Worm (Caenorhabditis elegans): ENCODE data around the gene ztf-9.

ztf-9 gene

ce11 chrV:9740858-9741257 is 48.9 kb upstream of the ztf-9 start, which contains the start of gene sta-2 (continued):
- TF ChIP-seq mdl-1 (tag; optimal IDR thresholded peaks at IDR 0.05) (peak in 1 of 2 experiments; percentile 61), ceh-82 (tag; optimal IDR thresholded peaks at IDR 0.05) (no peak), lin-15B (tag; optimal IDR thresholded peaks at IDR 0.05) (no peak), F16B12.6 (tag; optimal IDR thresholded peaks at IDR 0.05) (no peak), skn-1 (tag; optimal IDR thresholded peaks at IDR 0.05) (no peak), sptf-1 (tag; optimal IDR thresholded peaks at IDR 0.05) (no peak), isw-1 (GFP tag; IDR thresholded peaks at IDR 0.05) (no peak), grh-1 (GFP tag; IDR thresholded peaks at IDR 0.05) (peak; percentile 81), unc-130 (tag; optimal IDR thresholded peaks at IDR 0.05) (peak; percentile 35), nhr-71 (tag; optimal IDR thresholded peaks at IDR 0.05) (peak; percentile 67), C04F5.9 (tag; optimal IDR thresholded peaks at IDR 0.05) (no peak), ceh-8 (GFP tag; optimal IDR thresholded peaks at IDR 0.05) (no peak), elt-2 (tag; optimal IDR thresholded peaks at IDR 0.05) (no peak), blmp-1 (tag; optimal IDR thresholded peaks at IDR 0.05) (peak; percentile 86), ztf-11 (tag; optimal IDR thresholded peaks at IDR 0.05) (no peak), lin-35 (GFP tag; optimal IDR thresholded peaks at IDR 0.05) (peak in 1 of 2 experiments; percentile 57), pqm-1 (tag; optimal IDR thresholded peaks at IDR 0.05) (no peak), snu-23 (GFP tag; optimal IDR thresholded peaks at IDR 0.05) (peak; percentile 66), ceh-90 (tag; optimal IDR thresholded peaks at IDR 0.05) (no peak), lir-3 (tag; optimal IDR thresholded peaks at IDR 0.05; ENCODE audit: poor library complexity) (no peak), nhr-85 (tag) (peak; percentile 93), unc-86 (tag; optimal IDR thresholded peaks at IDR 0.05) (no peak), nhr-47 (tag; optimal IDR thresholded peaks at IDR 0.05) (no peak), pax-3 (tag; optimal IDR thresholded peaks at IDR 0.05) (no peak)

ce11 chrV:9739402-9739801 is 47.4 kb upstream of the ztf-9 start, which contains the start of gene marc-1:
Gene marc-1, plus strand, starts transcription at chrV:9739702.
- TF ChIP-seq sox-4 (tag; optimal IDR thresholded peaks at IDR 0.05) (no peak), C34B4.2 (tag; optimal IDR thresholded peaks at IDR 0.05) (no peak), unc-30 (tag; optimal IDR thresholded peaks at IDR 0.05) (no peak), mef-2 (tag; optimal IDR thresholded peaks at IDR 0.05) (no peak), nhr-12 (tag; optimal IDR thresholded peaks at IDR 0.05) (no peak), mep-1 (tag; optimal IDR thresholded peaks at IDR 0.05) (no peak), C16A3.4 (tag; optimal IDR thresholded peaks at IDR 0.05) (no peak), nhr-237 (tag; optimal IDR thresholded peaks at IDR 0.05) (no peak), mdl-1 (tag; optimal IDR thresholded peaks at IDR 0.05) (no peak), ceh-82 (tag; optimal IDR thresholded peaks at IDR 0.05) (no peak), egl-13 (tag; optimal IDR thresholded peaks at IDR 0.05) (no peak), snpc-4 (tag; optimal IDR thresholded peaks at IDR 0.05) (no peak), swsn-7 (tag; optimal IDR thresholded peaks at IDR 0.05) (no peak), ztf-4 (tag; optimal IDR thresholded peaks at IDR 0.05) (no peak), elt-2 (tag; optimal IDR thresholded peaks at IDR 0.05) (no peak), nhr-11 (tag; optimal IDR thresholded peaks at IDR 0.05) (no peak), pqm-1 (tag; optimal IDR thresholded peaks at IDR 0.05) (no peak), aly-2 (tag; optimal IDR thresholded peaks at IDR 0.05) (no peak), unc-62 (GFP tag; optimal IDR thresholded peaks at IDR 0.05) (no peak)

ce11 chrV:9738077-9738705 is 46.2 kb upstream of the ztf-9 start:
- TF ChIP-seq unc-86 (tag; optimal IDR thresholded peaks at IDR 0.05) (no peak), elt-2 (tag; optimal IDR thresholded peaks at IDR 0.05) (peak; percentile 56), nhr-47 (tag; optimal IDR thresholded peaks at IDR 0.05) (no peak), efl-1 (optimal IDR thresholded peaks at IDR 0.05) (no peak), efl-1 (GFP tag; optimal IDR thresholded peaks at IDR 0.05 in 1 of 2) (peak in 1 of 2 experiments; percentile 73), nhr-20 (tag; optimal IDR thresholded peaks at IDR 0.05) (no peak), fkh-4 (tag; optimal IDR thresholded peaks at IDR 0.05; ENCODE audit: borderline replicate concordance) (no peak), pqm-1 (tag; optimal IDR thresholded peaks at IDR 0.05) (no peak), fos-1 (tag; optimal IDR thresholded peaks at IDR 0.05) (no peak), lin-15B (tag; optimal IDR thresholded peaks at IDR 0.05) (no peak), unc-98 (GFP tag; IDR thresholded peaks at IDR 0.05) (no peak)

Measured in whole organism, L1 larva.